Fruit fly (Drosophila melanogaster): ENCODE data around the gene CG9427.

Gene CG9427

DNA sequence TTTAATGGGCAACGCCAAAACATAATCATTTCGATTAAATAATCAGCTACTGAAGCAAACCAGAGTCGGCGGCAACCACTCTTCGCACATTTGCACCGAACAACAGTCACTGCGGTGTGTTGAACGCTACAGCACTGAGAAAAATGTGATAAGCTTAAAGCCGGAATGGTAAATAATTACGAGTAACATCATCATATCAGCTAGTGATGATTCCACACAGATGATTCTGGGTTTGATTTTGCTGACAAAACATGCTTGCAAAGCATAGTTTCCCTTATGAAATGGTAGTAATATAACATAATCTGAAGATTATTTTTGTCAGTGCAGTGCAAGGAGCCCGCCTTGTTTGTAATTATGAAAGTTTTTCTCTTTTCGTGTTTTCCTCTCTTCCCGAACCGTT is 28.6 kb downstream of the CG9427 start (continued):
- TF ChIP-seq CG18599 (GFP tag; optimal IDR thresholded peaks at IDR 0.05) = no peak
- TF ChIP-seq CG17829 (tag; optimal IDR thresholded peaks at IDR 0.05) = peak; percentile 68
- no peak for TF ChIP-seq E2f2 (GFP tag; IDR thresholded peaks at IDR 0.05)
- TF ChIP-seq CG12769 (tag; optimal IDR thresholded peaks at IDR 0.05) = peak; percentile 51
- 0 out of 2 replicates have a peak, but pooled peaks have one; percentile 35 for TF ChIP-seq CG1024 (GFP tag; IDR thresholded peaks at IDR 0.05)
- TF ChIP-seq CG15479 (GFP tag; optimal IDR thresholded peaks at IDR 0.05) = no peak
- TF ChIP-seq CG9609 (GFP tag; optimal IDR thresholded peaks at IDR 0.05) = no peak
- TF ChIP-seq CHES-1-like (GFP tag; optimal IDR thresholded peaks at IDR 0.05) = no peak
- peak; percentile 44; the same call in 1 of the 2 replicates for TF ChIP-seq lmd (GFP tag; IDR thresholded peaks at IDR 0.05)
- TF ChIP-seq Ets65A (GFP tag) = no peak
- no peak for TF ChIP-seq dimm (GFP tag; IDR thresholded peaks at IDR 0.05)
- no peak for TF ChIP-seq Atf6 (GFP tag; IDR thresholded peaks at IDR 0.05)
- TF ChIP-seq psq (GFP tag; optimal IDR thresholded peaks at IDR 0.05) = no peak
- peak; percentile 64 for TF ChIP-seq Xbp1 (GFP tag; optimal IDR thresholded peaks at IDR 0.05)
- TF ChIP-seq nerfin-1 (tag; optimal IDR thresholded peaks at IDR 0.05) = peak; percentile 50
- peak; percentile 21 for TF ChIP-seq CG10654 (GFP tag; optimal IDR thresholded peaks at IDR 0.05)
- TF ChIP-seq CG8089 (GFP tag; optimal IDR thresholded peaks at IDR 0.05) = peak; percentile 12
- no peak for TF ChIP-seq Myb (GFP tag; optimal IDR thresholded peaks at IDR 0.05)
- TF ChIP-seq fd96Cb (tag; optimal IDR thresholded peaks at IDR 0.05) = peak; percentile 75
- TF ChIP-seq chif (GFP tag; optimal IDR thresholded peaks at IDR 0.05) = peak; percentile 56 to 76
- no peak for TF ChIP-seq Fer3 (tag; optimal IDR thresholded peaks at IDR 0.05)
- no peak for TF ChIP-seq HLHmδ (GFP tag; optimal IDR thresholded peaks at IDR 0.05)
- TF ChIP-seq sima (GFP tag; optimal IDR thresholded peaks at IDR 0.05) = no peak
- no peak for TF ChIP-seq sr (GFP tag; IDR thresholded peaks at IDR 0.05)
- TF ChIP-seq CG11723 (GFP tag; optimal IDR thresholded peaks at IDR 0.05) = peak; percentile 29
- peak; percentile 26 for TF ChIP-seq ab (GFP tag; optimal IDR thresholded peaks at IDR 0.05)
- peak; percentile 35 for TF ChIP-seq ind (GFP tag; optimal IDR thresholded peaks at IDR 0.05)
- TF ChIP-seq NC2α (GFP tag; optimal IDR thresholded peaks at IDR 0.05) = peak; percentile 33
- TF ChIP-seq vfl (GFP tag; optimal IDR thresholded peaks at IDR 0.05) = no peak
- TF ChIP-seq CG6791 (GFP tag; IDR thresholded peaks at IDR 0.05; ENCODE audit: partially characterized antibody) = no peak
- TF ChIP-seq Dip2 (GFP tag; IDR thresholded peaks at IDR 0.05) = no peak
- TF ChIP-seq maf-S (GFP tag; optimal IDR thresholded peaks at IDR 0.05) = peak; percentile 9
- peak; percentile 51 for TF ChIP-seq CG33557 (GFP tag; optimal IDR thresholded peaks at IDR 0.05)
- no peak for TF ChIP-seq CG7987 (GFP tag; optimal IDR thresholded peaks at IDR 0.05)
- TF ChIP-seq HLH4C (GFP tag; IDR thresholded peaks at IDR 0.05; ENCODE audit: partially characterized antibody) = no peak
- TF ChIP-seq CG9437 (GFP tag; optimal IDR thresholded peaks at IDR 0.05) = no peak
- no peak for TF ChIP-seq CG3847 (GFP tag; IDR thresholded peaks at IDR 0.05)
- TF ChIP-seq sisA (GFP tag; IDR thresholded peaks at IDR 0.05) = peak; percentile 58; the same call in 1 of the 2 replicates
- TF ChIP-seq nom (GFP tag; optimal IDR thresholded peaks at IDR 0.05) = no peak
- TF ChIP-seq CG17361 (GFP tag; IDR thresholded peaks at IDR 0.05) = 0 out of 3 replicates have a peak, but pooled peaks have one; percentile 43
- no peak for TF ChIP-seq CG7372 (GFP tag; IDR thresholded peaks at IDR 0.05)
- no peak for TF ChIP-seq CG15011 (GFP tag; optimal IDR thresholded peaks at IDR 0.05)
- peak in 1 of 2 experiments; percentile 32 for TF ChIP-seq Pdp1 (GFP tag; optimal IDR thresholded peaks at IDR 0.05)
- no peak for TF ChIP-seq klu (GFP tag; IDR thresholded peaks at IDR 0.05)
- no peak for TF ChIP-seq hkb (optimal IDR thresholded peaks at IDR 0.05)
- TF ChIP-seq hkb (GFP tag; IDR thresholded peaks at IDR 0.05) = 0 out of 2 replicates have a peak, but pooled peaks have one; percentile 18
- no peak for TF ChIP-seq Stat92E (GFP tag; optimal IDR thresholded peaks at IDR 0.05)
- TF ChIP-seq insv (GFP tag; optimal IDR thresholded peaks at IDR 0.05) = no peak
- peak; percentile 35 for TF ChIP-seq CG30431 (GFP tag; optimal IDR thresholded peaks at IDR 0.05)
- no peak for TF ChIP-seq Nf-YC (tag; optimal IDR thresholded peaks at IDR 0.05)
- peak; percentile 78 for TF ChIP-seq dmrt11E (tag; optimal IDR thresholded peaks at IDR 0.05)

Data from whole organism, embryonic.